Fruit fly (Drosophila melanogaster) ovary, adult (tissue): Measurements from ENCODE around the gene Aatf.
A peak's percentile ranks its signal among the peaks of the same experiment; 100 is the strongest.

ENCODE experiments used
- CG17801 ChIP-seq: fragments of 200-800 bp; optimal IDR thresholded peaks from 2 replicates; lab custom pipeline; 2019; ENCODE audit warnings: missing biosample characterization, mild to moderate bottlenecking, missing genetic modification characterization, moderate library complexity; ENCODE audit not compliant: partially characterized antibody

Aatf gene

dm6 chr2L:6717460-6717859, at the start of gene Aatf:
Gene Aatf (plus strand): TSS chr2L:6717625.
- peak; percentile 44 for TF ChIP-seq CG17801 (GFP tag; lab: Kevin White, UChicago)

- TF ChIP-seq CG17801 (GFP tag; lab: Kevin White, UChicago) = peak; percentile 39
Observed at dm6 chr2L:6667719-6668325, 49.6 kb upstream of the Aatf start, which contains the start of gene Galt. Gene Galt (minus strand): TSS chr2L:6668033.

- TF ChIP-seq CG17801 (GFP tag; lab: Kevin White, UChicago) = no peak
Observed at dm6 chr2L:6671409-6671808, 46.0 kb upstream of the Aatf start.

DNA sequence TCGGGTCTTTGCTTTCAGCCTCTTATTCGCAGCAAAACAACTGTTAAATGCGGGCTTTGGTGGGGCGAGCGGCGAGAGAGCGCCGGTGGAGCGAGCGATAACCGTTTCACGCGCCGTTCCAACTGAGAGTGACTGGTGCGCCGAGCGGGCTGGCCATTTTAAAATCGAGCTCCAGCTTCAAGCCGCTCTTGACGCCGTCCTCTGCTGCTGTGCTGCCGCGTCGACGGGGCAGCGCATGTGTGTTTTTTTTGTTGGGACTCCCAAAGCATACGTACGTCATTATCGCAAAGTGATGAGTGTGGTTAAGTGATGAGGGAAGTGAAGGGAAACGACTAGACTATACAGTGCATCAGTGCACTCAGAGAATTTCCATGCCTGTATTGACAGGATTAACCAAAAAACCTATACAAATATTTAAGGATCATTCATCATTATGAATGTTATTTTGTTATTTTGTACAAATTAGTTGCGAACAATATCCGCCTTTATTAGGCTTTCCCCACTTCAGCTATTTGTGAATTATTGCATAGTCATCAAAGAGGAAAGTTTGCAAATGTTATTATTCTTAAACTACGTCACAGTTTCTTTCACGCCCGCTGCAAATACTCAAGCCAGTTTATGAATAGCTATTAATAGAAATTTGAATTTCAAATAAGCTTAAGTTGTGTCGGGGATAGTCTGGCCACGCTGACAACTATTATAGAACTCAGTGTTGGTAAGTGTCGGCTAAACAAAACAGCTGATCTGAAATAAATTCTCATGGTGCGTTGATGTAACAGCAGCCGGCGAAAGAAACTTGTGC, 44.0 kb upstream of the Aatf start, which contains the start of gene Spn27A:
Gene Spn27A (minus strand): TSS at position 137 of the 802 bp plus-strand sequence.
- peak; percentile 76 for TF ChIP-seq CG17801 (GFP tag; lab: Kevin White, UChicago)

- peak; percentile 3 for TF ChIP-seq CG17801 (GFP tag; lab: Kevin White, UChicago)
Observed at dm6 chr2L:6676535-6676934, 40.9 kb upstream of the Aatf start, which contains the start of gene cort. Gene cort (minus strand): TSS chr2L:6676635.

- no peak for TF ChIP-seq CG17801 (GFP tag; lab: Kevin White, UChicago)
Observed at dm6 chr2L:6677453-6677852, 40.0 kb upstream of the Aatf start, which contains the start of gene Nse1. Gene Nse1 (minus strand): TSS chr2L:6677625.

DNA sequence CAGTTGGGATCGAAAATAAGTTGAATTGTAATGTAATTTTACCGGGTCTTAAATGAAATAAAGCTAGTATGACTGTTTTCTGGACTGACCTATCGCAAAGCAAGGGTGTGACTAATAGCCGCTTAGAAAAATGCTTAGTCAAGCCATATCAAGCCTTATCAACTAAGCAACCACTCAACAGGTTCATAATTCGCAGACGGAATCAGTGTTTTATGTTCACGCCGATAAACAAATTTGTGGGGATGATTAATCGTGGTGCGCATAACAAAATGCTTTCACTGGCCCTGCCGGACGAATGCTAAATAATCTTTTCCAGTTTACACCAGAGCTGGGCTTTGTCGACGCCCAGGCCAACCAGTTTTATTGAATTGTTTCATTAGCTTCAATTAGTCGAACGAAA, 34.5 kb upstream of the Aatf start:
- TF ChIP-seq CG17801 (GFP tag; lab: Kevin White, UChicago) = no peak

DNA sequence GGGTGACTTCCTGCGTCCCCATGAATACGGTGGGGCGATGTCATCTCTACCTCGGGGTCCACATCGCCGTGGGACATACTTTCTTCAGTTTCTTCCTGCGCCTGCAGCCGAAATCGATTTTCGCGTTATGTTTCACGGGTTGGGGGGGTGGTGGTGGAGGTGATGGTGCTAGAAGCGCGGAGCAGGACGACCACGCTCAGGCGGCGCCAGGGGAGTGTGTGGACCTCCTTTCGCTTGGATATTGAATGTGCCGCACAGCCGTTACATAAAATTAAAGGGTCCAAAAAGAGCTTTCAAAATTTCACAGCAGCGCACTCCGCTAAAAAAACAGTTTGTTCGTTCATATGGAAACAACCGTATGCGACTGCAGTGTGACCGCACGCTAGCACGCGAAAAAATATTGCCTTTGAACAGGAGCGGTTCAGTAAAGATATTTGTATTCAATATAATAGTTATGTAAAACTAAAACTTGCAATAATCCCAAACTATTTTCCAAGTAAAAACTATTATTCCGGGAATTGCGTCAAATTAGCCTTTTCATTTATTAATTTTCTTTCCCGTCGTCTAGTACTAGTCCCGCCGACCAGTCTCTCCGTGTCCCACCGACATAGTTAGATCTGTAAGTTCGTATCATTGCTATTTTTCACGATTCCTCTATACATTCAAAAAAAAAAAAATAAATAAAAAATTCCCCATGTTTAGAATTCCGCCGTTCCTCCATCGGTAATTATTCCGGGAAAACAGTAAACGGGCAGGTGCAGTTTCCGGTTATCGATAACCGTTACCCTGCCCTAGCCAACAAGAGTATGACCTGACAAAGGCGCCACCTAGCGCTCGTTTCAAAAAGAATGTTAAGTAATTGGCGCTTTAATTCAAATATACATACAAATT, 33.2 kb upstream of the Aatf start, which contains the start of gene Nhe3:
Gene Nhe3 (minus strand): TSS at position 373 of the 891 bp plus-strand sequence.
- peak; percentile 70 for TF ChIP-seq CG17801 (GFP tag; lab: Kevin White, UChicago)

DNA sequence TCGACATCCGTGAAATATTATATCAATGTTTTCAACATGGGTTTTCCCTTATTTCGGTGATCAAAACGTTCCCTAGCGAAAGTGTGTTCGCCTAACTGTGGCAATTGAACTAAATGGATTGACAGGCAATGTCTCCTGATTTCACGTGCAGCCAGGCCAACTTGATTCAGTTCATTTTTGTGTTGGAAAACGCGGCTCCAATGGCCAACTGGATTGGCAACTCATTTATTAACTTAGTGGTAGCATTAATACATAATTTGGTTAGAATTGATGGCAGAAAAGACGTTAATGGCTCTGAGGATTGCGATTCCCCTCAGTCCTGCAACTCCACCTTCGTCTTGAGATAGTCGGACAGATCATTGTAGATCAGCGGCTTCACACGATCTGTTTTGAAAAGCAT, 30.8 kb upstream of the Aatf start, which contains the start of gene CG11327:
Gene CG11327 (minus strand): TSS at position 101 of the 400 bp plus-strand sequence.
- TF ChIP-seq CG17801 (GFP tag; lab: Kevin White, UChicago) = no peak

DNA sequence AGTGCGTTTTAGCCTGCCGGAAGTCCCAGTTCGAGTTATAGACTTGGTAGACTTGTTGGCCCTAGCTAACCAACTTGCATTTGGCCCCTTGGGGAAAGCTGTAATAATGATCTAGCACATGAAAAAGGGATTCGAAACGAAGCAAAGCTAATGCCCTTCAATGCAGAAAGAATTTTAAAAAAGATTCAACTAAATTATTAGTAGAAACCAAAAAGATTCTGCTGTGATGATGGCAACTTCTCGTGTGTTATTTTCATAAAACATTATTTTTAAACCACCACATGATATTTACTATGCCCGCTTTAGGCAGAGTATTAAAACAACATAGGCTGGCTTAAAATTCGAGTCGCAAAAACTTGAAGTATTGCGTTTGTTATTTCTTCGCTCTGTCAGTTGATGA, 25.4 kb upstream of the Aatf start:
- TF ChIP-seq CG17801 (GFP tag; lab: Kevin White, UChicago) = no peak

dm6 chr2L:6693794-6694254, 23.6 kb upstream of the Aatf start:
- no peak for TF ChIP-seq CG17801 (GFP tag; lab: Kevin White, UChicago)

dm6 chr2L:6696229-6696628, 21.2 kb upstream of the Aatf start:
- no peak for TF ChIP-seq CG17801 (GFP tag; lab: Kevin White, UChicago)

DNA sequence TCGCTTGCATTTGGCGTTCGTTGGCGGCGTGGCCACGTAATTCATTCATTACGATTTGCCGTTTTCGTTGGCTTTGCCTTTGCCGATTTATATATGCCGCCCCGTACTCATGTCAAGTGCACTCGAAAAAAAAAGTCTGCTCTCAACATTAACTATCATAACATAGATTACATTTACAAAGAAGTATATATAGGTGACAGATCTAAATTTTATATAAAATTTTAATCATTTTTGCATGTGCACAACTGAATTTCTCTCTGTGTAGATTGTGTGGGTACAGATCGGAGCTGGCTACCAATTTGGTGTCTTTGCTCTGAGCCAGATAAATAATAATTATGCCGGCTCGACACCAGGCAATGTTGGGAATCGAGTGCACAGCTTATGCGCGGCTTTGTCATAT, 19.0 kb upstream of the Aatf start:
- TF ChIP-seq CG17801 (GFP tag; lab: Kevin White, UChicago) = no peak

dm6 chr2L:6700742-6701141, 16.7 kb upstream of the Aatf start:
- TF ChIP-seq CG17801 (GFP tag; lab: Kevin White, UChicago) = no peak
